Fruit fly (Drosophila melanogaster) whole organism, prepupa: ENCODE data around the gene CG5846.

Experiments used
- Blimp-1 ChIP-seq: fragments of 200-800 bp; sonication (Bioruptor generic); optimal IDR thresholded peaks from 3 replicates; lab custom pipeline; 2017; ENCODE audit warnings: missing biosample characterization, missing genetic modification characterization, mild to moderate bottlenecking, moderate library complexity, missing genetic modification reagents
- CG11294 ChIP-seq: fragments of 200-800 bp; sonication (Bioruptor generic); IDR thresholded peaks from 2 replicates; pipeline ENCODE4 v1.3.6; 2022; ENCODE audit warnings: missing biosample characterization, missing genetic modification characterization
- CG15336 ChIP-seq: fragments of 200-800 bp; sonication (Bioruptor generic); IDR thresholded peaks from 2 replicates; pipeline ENCODE4 v1.3.6; 2022; ENCODE audit warnings: missing biosample characterization, missing genetic modification characterization
- CG1621 ChIP-seq: fragments of 200-800 bp; sonication (Bioruptor generic); optimal IDR thresholded peaks from 3 replicates; lab custom pipeline; 2018; ENCODE audit warnings: missing biosample characterization, mild to moderate bottlenecking, missing genetic modification characterization
- CG6276 ChIP-seq: fragments of 200-800 bp; sonication (Bioruptor generic); optimal IDR thresholded peaks from 2 replicates; lab custom pipeline; 2017; ENCODE audit warnings: missing biosample characterization, mild to moderate bottlenecking, missing genetic modification characterization
- CG8319 ChIP-seq: fragments of 200-800 bp; sonication (Bioruptor generic); optimal IDR thresholded peaks from 3 replicates; lab custom pipeline; 2016; ENCODE audit warnings: missing biosample characterization, missing genetic modification characterization
- Eip75B ChIP-seq: fragments of 200-800 bp; sonication (Bioruptor generic); optimal IDR thresholded peaks from 3 replicates; lab custom pipeline; 2016; ENCODE audit warnings: missing biosample characterization, missing genetic modification characterization
- Gug ChIP-seq: fragments of 200-800 bp; sonication (Bioruptor generic); IDR thresholded peaks from 2 replicates; pipeline ENCODE4 v1.3.6; 2022; ENCODE audit warnings: missing biosample characterization, missing genetic modification characterization
- Lpt ChIP-seq: fragments of 200-800 bp; sonication (Bioruptor generic); optimal IDR thresholded peaks from 3 replicates; lab custom pipeline; 2016; ENCODE audit warnings: missing biosample characterization, missing genetic modification characterization
- Met ChIP-seq: fragments of 200-800 bp; sonication (Bioruptor generic); optimal IDR thresholded peaks from 3 replicates; lab custom pipeline; 2016; ENCODE audit warnings: missing biosample characterization, missing genetic modification characterization
- Sox15 ChIP-seq: fragments of 200-800 bp; sonication (Bioruptor generic); optimal IDR thresholded peaks from 3 replicates; lab custom pipeline; 2016; ENCODE audit warnings: missing biosample characterization, missing genetic modification characterization
- cyc ChIP-seq: fragments of 200-800 bp; sonication (Bioruptor generic); optimal IDR thresholded peaks from 3 replicates; lab custom pipeline; 2016; ENCODE audit warnings: missing biosample characterization, missing genetic modification characterization
- ss ChIP-seq, 2 experiments: fragments of 200-800 bp; sonication (Bioruptor generic); optimal IDR thresholded peaks; 2 replicates in 1 of 2; 3 replicates in 1 of 2; lab custom pipeline; 2017 to 2018; ENCODE audit warnings: mild to moderate bottlenecking in 2 of 2, missing biosample characterization in 2 of 2, missing genetic modification characterization in 2 of 2, moderate library complexity in 1 of 2
- svp ChIP-seq: fragments of 200-800 bp; sonication (Bioruptor generic); peaks from one replicate; lab custom pipeline; 2016; ENCODE audit warnings: missing biosample characterization, missing genetic modification characterization

DNA sequence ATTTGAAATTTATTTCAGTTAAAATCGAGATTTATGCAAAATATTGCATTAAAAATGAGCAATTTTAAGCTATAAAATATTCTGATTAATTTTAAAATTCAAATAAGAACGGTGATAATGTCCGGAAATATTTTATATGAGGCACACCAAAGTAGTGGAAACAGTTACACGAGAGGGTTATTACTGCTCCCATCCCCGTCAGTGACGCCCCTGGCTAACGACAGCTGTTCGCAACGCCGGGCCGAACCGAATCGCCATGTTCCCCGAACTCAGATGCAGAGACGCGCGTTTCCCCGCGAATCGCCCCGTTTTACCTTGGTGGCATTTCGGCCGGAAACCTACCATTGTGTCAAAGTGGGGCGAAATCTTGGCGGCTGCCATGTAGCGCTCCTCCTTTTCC, 45.3 kb downstream of the CG5846 start:
- TF ChIP-seq ss (GFP tag; optimal IDR thresholded peaks at IDR 0.05; lab: Kevin White, UChicago) (no peak), CG11294 (GFP tag; lab: Robert Waterston, UW) (no peak), CG6276 (GFP tag; lab: Kevin White, UChicago) (no peak), Lpt (GFP tag; lab: Kevin White, UChicago) (no peak), cyc (peak; percentile 9), Eip75B (GFP tag; lab: Kevin White, UChicago) (peak; percentile 16), Blimp-1 (GFP tag; lab: Kevin White, UChicago) (no peak), Gug (0 out of 2 replicates have a peak, but pooled peaks have one; percentile 13), svp (GFP tag; lab: Kevin White, UChicago) (no peak), Sox15 (GFP tag; lab: Kevin White, UChicago) (no peak), Met (GFP tag; lab: Kevin White, UChicago) (peak; percentile 8), CG1621 (no peak), CG15336 (GFP tag; lab: Robert Waterston, UW) (no peak), CG8319 (no peak)
